Fruit fly (Drosophila melanogaster) whole organism, embryonic: ENCODE data around the gene Polr3E.
A peak's percentile ranks its signal among the peaks of the same experiment; 100 is the strongest.

Experiments used
- Antp ChIP-seq: fragments of 200-800 bp; sonication (Bioruptor generic); optimal IDR thresholded peaks from 3 replicates; lab custom pipeline; 2016; ENCODE audit warnings: missing biosample characterization, missing genetic modification characterization
- Blimp-1 ChIP-seq: fragments of 200-800 bp; sonication (Bioruptor generic); optimal IDR thresholded peaks from 3 replicates; lab custom pipeline; 2018; ENCODE audit warnings: missing biosample characterization, missing genetic modification characterization, mild to moderate bottlenecking, moderate library complexity, missing genetic modification reagents
- CG10462 ChIP-seq: fragments of 200-800 bp; sonication (Bioruptor generic); optimal IDR thresholded peaks from 2 replicates; lab custom pipeline; 2016; ENCODE audit warnings: missing biosample characterization, missing genetic modification characterization
- CG10543 ChIP-seq: fragments of 200-800 bp; sonication (Bioruptor generic); optimal IDR thresholded peaks from 3 replicates; lab custom pipeline; 2017; ENCODE audit warnings: missing biosample characterization, mild to moderate bottlenecking, missing genetic modification characterization, moderate library complexity
- CG11560 ChIP-seq: fragments of 200-800 bp; sonication (Bioruptor generic); IDR thresholded peaks from 3 replicates; pipeline ENCODE4 v1.3.6; 2022; ENCODE audit warnings: missing biosample characterization, missing genetic modification characterization
- CG15479 ChIP-seq: fragments of 200-800 bp; sonication (Bioruptor generic); optimal IDR thresholded peaks from 3 replicates; lab custom pipeline; 2019; ENCODE audit warnings: missing biosample characterization, mild to moderate bottlenecking, missing genetic modification characterization, moderate library complexity
- CG16813 ChIP-seq: fragments of 200-800 bp; sonication (Bioruptor generic); IDR thresholded peaks from 3 replicates; pipeline ENCODE4 v1.3.6; 2022; ENCODE audit warnings: missing biosample characterization, missing genetic modification characterization; ENCODE audit not compliant: partially characterized antibody
- CG17385 ChIP-seq: fragments of 200-800 bp; sonication (Bioruptor generic); optimal IDR thresholded peaks from 3 replicates; lab custom pipeline; 2018; ENCODE audit warnings: missing biosample characterization, mild to moderate bottlenecking, missing genetic modification characterization
- CG17829 ChIP-seq: fragments of 200-800 bp; optimal IDR thresholded peaks from 2 replicates; lab custom pipeline; 2019; ENCODE audit warnings: missing biosample characterization, mild to moderate bottlenecking, missing genetic modification characterization, moderate library complexity
- CG18599 ChIP-seq: fragments of 200-800 bp; sonication (Bioruptor generic); optimal IDR thresholded peaks from 3 replicates; lab custom pipeline; 2017; ENCODE audit warnings: missing biosample characterization, missing genetic modification characterization, mild to moderate bottlenecking, moderate library complexity, missing genetic modification reagents
- CG2712 ChIP-seq: fragments of 200-800 bp; optimal IDR thresholded peaks from 3 replicates; lab custom pipeline; 2019; ENCODE audit warnings: missing biosample characterization, mild to moderate bottlenecking, missing genetic modification characterization, moderate library complexity
- CG32767 ChIP-seq: fragments of 200-800 bp; sonication (Bioruptor generic); IDR thresholded peaks from 2 replicates; pipeline ENCODE4 v1.3.6; 2022; ENCODE audit warnings: missing biosample characterization, missing genetic modification characterization
- CG6254 ChIP-seq: fragments of 200-800 bp; sonication (Bioruptor generic); optimal IDR thresholded peaks from 3 replicates; lab custom pipeline; 2017; ENCODE audit warnings: mild to moderate bottlenecking, missing biosample characterization, missing genetic modification reagents, missing genetic modification characterization
- CG6791 ChIP-seq: fragments of 200-800 bp; sonication (Bioruptor generic); IDR thresholded peaks from 3 replicates; pipeline ENCODE4 v1.3.6; 2022; ENCODE audit warnings: missing biosample characterization, missing genetic modification characterization; ENCODE audit not compliant: partially characterized antibody
- CG7745 ChIP-seq: fragments of 200-800 bp; sonication (Bioruptor generic); optimal IDR thresholded peaks from 2 replicates; lab custom pipeline; 2018; ENCODE audit warnings: missing biosample characterization, mild to moderate bottlenecking, missing genetic modification characterization, moderate library complexity
- CG9215 ChIP-seq: fragments of 200-800 bp; sonication (Bioruptor generic); IDR thresholded peaks from 2 replicates; pipeline ENCODE4 v1.3.6; 2022; ENCODE audit warnings: missing biosample characterization, missing genetic modification characterization
- D ChIP-seq, 2 experiments: fragments of 200-800 bp in 1 of 2; fragments of >200 bp in 1 of 2; sonication (Bioruptor generic) in 1 of 2; optimal IDR thresholded peaks; 2 replicates in 1 of 2; 3 replicates in 1 of 2; lab custom pipeline; 2017; ENCODE audit warnings: mild to moderate bottlenecking in 1 of 2, missing biosample characterization in 1 of 2, missing genetic modification characterization in 1 of 2, missing genetic modification reagents in 1 of 2
- ERR ChIP-seq: fragments of 200-800 bp; sonication (Bioruptor generic); optimal IDR thresholded peaks from 2 replicates; lab custom pipeline; 2016; ENCODE audit warnings: missing biosample characterization, missing genetic modification characterization
- Kr ChIP-seq: fragments of 200-800 bp; sonication (Bioruptor generic); optimal IDR thresholded peaks from 2 replicates; lab custom pipeline; 2017; ENCODE audit warnings: missing biosample characterization, mild to moderate bottlenecking, missing genetic modification characterization
- Lpt ChIP-seq: fragments of >200 bp; optimal IDR thresholded peaks from 2 replicates; lab custom pipeline; 2018; ENCODE audit warnings: missing biosample characterization, missing genetic modification characterization
- Med ChIP-seq: fragments of 200-800 bp; sonication (Bioruptor generic); peaks from one replicate; lab custom pipeline; 2016; ENCODE audit warnings: missing biosample characterization, missing genetic modification characterization, mild to moderate bottlenecking, inconsistent platforms, moderate library complexity
- Opbp ChIP-seq: fragments of 200-800 bp; sonication (Bioruptor generic); IDR thresholded peaks from 3 replicates; pipeline ENCODE4 v1.3.6; 2022; ENCODE audit warnings: missing biosample characterization, missing genetic modification characterization; ENCODE audit not compliant: partially characterized antibody
- Rfx ChIP-seq: fragments of 200-800 bp; sonication (Bioruptor generic); IDR thresholded peaks from 2 replicates; pipeline ENCODE4 v1.3.6; 2022; ENCODE audit warnings: missing biosample characterization, missing genetic modification characterization
- Xrp1 ChIP-seq: fragments of 200-800 bp; sonication (Bioruptor generic); IDR thresholded peaks from 2 replicates; pipeline ENCODE4 v1.3.6; 2022; ENCODE audit warnings: missing biosample characterization, missing genetic modification characterization
- ac ChIP-seq: fragments of 200-800 bp; sonication (Bioruptor generic); optimal IDR thresholded peaks from 3 replicates; lab custom pipeline; 2017; ENCODE audit warnings: missing biosample characterization, mild to moderate bottlenecking, missing genetic modification characterization
- amos ChIP-seq: fragments of 200-800 bp; sonication (Bioruptor generic); IDR thresholded peaks from 2 replicates; pipeline ENCODE4 v1.3.6; 2022; ENCODE audit warnings: missing biosample characterization, missing genetic modification characterization; ENCODE audit not compliant: partially characterized antibody
- cg ChIP-seq: fragments of 200-800 bp; sonication (Bioruptor generic); optimal IDR thresholded peaks from 3 replicates; lab custom pipeline; 2019; ENCODE audit warnings: missing biosample characterization, mild to moderate bottlenecking, missing genetic modification characterization, moderate library complexity
- chinmo ChIP-seq: fragments of 200-800 bp; sonication (Bioruptor generic); IDR thresholded peaks from 4 replicates; pipeline ENCODE4 v1.3.6; 2022; ENCODE audit warnings: missing biosample characterization, missing genetic modification characterization; ENCODE audit not compliant: partially characterized antibody
- ci ChIP-seq: fragments of 200-800 bp; sonication (Bioruptor generic); IDR thresholded peaks from 3 replicates; pipeline ENCODE4 v1.3.6; 2022; ENCODE audit warnings: missing biosample characterization, missing genetic modification characterization
- fd96Cb ChIP-seq: fragments of 200-800 bp; sonication (Bioruptor generic); optimal IDR thresholded peaks from 2 replicates; lab custom pipeline; 2018; ENCODE audit warnings: missing biosample characterization, mild to moderate bottlenecking, missing genetic modification characterization, moderate library complexity
- ftz-f1 ChIP-seq: fragments of 200-800 bp; sonication (Bioruptor generic); optimal IDR thresholded peaks from 2 replicates; lab custom pipeline; 2016; ENCODE audit warnings: missing biosample characterization, missing genetic modification characterization
- gt ChIP-seq: fragments of 200-800 bp; sonication (Bioruptor generic); IDR thresholded peaks from 2 replicates; pipeline ENCODE4 v1.3.6; 2022; ENCODE audit warnings: missing biosample characterization, missing genetic modification characterization
- kni ChIP-seq: fragments of 200-800 bp; sonication (Bioruptor generic); optimal IDR thresholded peaks from 3 replicates; lab custom pipeline; 2017; ENCODE audit warnings: mild to moderate bottlenecking, missing biosample characterization, missing genetic modification reagents, missing genetic modification characterization
- lov ChIP-seq, 2 experiments: fragments of 200-800 bp in 1 of 2; fragments of >200 bp in 1 of 2; sonication (Bioruptor generic) in 1 of 2; IDR thresholded peaks in 1 of 2; optimal IDR thresholded peaks in 1 of 2; 2 replicates in 1 of 2; 3 replicates in 1 of 2; pipeline versions ENCODE4 v1.3.6 to Lab custom; 2017 to 2022; ENCODE audit warnings: missing biosample characterization in 1 of 2, missing genetic modification characterization in 1 of 2
- onecut ChIP-seq: fragments of 200-800 bp; sonication (Bioruptor generic); IDR thresholded peaks from 2 replicates; pipeline ENCODE4 v1.3.6; 2022; ENCODE audit warnings: missing biosample characterization, missing genetic modification characterization
- pros ChIP-seq: fragments of 200-800 bp; sonication (Bioruptor generic); optimal IDR thresholded peaks from 3 replicates; lab custom pipeline; 2019; ENCODE audit warnings: missing biosample characterization, mild to moderate bottlenecking, missing genetic modification characterization, moderate library complexity
- rib ChIP-seq: fragments of 200-800 bp; sonication (Bioruptor generic); IDR thresholded peaks from 2 replicates; pipeline ENCODE4 v1.3.6; 2022; ENCODE audit warnings: missing biosample characterization, missing genetic modification characterization
- sisA ChIP-seq: fragments of 200-800 bp; sonication (Bioruptor generic); IDR thresholded peaks from 2 replicates; pipeline ENCODE4 v1.3.6; 2022; ENCODE audit warnings: missing biosample characterization, missing genetic modification characterization
- sr ChIP-seq: fragments of 200-800 bp; sonication (Bioruptor generic); IDR thresholded peaks from 3 replicates; pipeline ENCODE4 v1.3.6; 2022; ENCODE audit warnings: missing biosample characterization, missing genetic modification characterization
- tll ChIP-seq, 2 experiments: fragments of 200-800 bp in 1 of 2; fragments of >200 bp in 1 of 2; sonication (Bioruptor generic) in 1 of 2; optimal IDR thresholded peaks; 2 replicates each; lab custom pipeline; 2017 to 2019; ENCODE audit warnings: missing biosample characterization in 2 of 2, missing genetic modification characterization in 2 of 2, mild to moderate bottlenecking in 1 of 2, moderate library complexity in 1 of 2
- vvl ChIP-seq: fragments of 200-800 bp; sonication (Bioruptor generic); IDR thresholded peaks from 2 replicates; pipeline ENCODE4 v1.3.6; 2022; ENCODE audit warnings: missing biosample characterization, missing genetic modification characterization
- zen ChIP-seq: fragments of 200-800 bp; sonication (Bioruptor generic); optimal IDR thresholded peaks from 3 replicates; lab custom pipeline; 2018; ENCODE audit warnings: missing biosample characterization, mild to moderate bottlenecking, missing genetic modification characterization, moderate library complexity
- zf30C ChIP-seq: fragments of 200-800 bp; sonication (Bioruptor generic); optimal IDR thresholded peaks from 3 replicates; lab custom pipeline; 2018; ENCODE audit warnings: missing biosample characterization, mild to moderate bottlenecking, missing genetic modification characterization

The Polr3E gene

DNA sequence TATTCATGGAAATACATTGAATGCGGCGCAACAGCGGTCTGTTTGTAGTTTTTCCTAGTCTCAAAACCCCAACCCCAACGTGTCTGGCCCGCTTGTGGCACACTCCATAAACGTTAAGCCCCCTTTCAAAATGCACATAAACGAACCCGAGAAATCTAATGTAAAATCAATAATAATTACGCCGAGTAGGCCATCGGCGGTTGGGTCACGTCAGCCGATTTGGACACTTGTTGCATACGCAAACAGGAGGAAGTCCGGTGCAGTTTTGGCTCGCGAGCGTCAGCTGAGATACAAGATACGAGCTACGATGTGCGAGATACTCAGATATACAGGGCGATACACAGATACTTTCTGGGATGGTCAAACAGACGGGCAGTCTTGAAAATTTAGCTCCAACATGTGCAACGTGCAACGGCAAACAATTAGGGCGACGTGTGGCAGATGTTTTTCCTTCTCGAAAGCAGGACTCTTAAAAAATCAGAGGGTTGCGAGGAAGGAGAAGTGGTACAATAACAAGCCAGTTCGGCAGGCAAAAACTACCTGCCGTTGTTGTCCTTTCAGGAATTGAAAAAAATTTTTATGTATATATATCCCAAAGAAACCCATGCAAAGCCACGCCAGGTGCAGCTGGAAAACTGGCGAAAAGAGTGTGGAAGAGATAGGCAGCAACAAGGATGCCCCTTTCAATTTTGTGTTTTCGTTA is 34.7 kb downstream of the Polr3E start (continued):
- TF ChIP-seq ac (GFP tag; lab: Kevin White, UChicago) (peak; percentile 88), Antp (GFP tag; lab: Kevin White, UChicago) (no peak), Blimp-1 (GFP tag; lab: Kevin White, UChicago) (no peak), CG10462 (GFP tag; lab: Kevin White, UChicago) (no peak), CG6254 (GFP tag; lab: Kevin White, UChicago) (no peak), CG9215 (GFP tag; lab: Robert Waterston, UW) (no peak), tll (GFP tag; optimal IDR thresholded peaks at IDR 0.05; lab: Kevin White, UChicago) (peak in 1 of 2 experiments; percentile 66), CG2712 (tag; lab: Kevin White, UChicago) (no peak), Med (GFP tag; lab: Kevin White, UChicago) (peak; percentile 53), vvl (GFP tag; lab: Robert Waterston, UW) (peak; percentile 61; the same call in 1 of the 2 replicates), Rfx (GFP tag; lab: Robert Waterston, UW) (no peak), CG11560 (no peak), D (optimal IDR thresholded peaks at IDR 0.05; lab: Kevin White, UChicago) (peak; percentile 21), D (GFP tag; optimal IDR thresholded peaks at IDR 0.05; lab: Kevin White, UChicago) (no peak), rib (0 out of 2 replicates have a peak, but pooled peaks have one; percentile 23), sisA (no peak), onecut (GFP tag; lab: Robert Waterston, UW) (peak; percentile 45; the same call in 1 of the 2 replicates), fd96Cb (no peak), CG17829 (tag; lab: Kevin White, UChicago) (no peak), amos (GFP tag; lab: Robert Waterston, UW) (0 out of 2 replicates have a peak, but pooled peaks have one; percentile 11)

DNA sequence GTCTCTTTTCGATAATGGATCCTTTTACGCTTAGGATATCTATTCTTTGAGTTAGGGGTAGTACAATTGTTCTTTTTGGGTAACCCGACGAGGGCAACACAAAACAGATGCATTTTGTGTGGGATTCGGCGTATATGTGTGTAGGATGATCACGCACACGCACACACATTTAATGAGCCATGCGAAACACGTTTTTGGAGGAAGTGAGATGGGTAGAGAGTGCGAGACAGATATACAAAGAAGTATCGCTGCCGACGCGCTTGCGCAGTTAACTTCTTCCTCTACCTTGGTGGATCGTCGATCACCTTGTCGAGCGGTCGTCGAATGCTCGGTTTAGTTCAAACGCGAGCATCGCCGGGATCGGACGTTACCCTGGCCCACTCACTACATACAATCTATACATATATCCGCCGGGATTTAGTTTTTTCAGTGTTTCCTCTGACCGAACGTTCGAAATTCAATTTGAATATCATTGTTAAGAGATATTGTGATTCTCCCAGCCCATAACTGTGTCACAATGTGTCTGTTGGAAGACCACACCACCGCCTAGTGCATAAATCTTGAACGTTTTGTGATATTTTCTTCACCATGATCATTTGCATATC is 36.0 kb downstream of the Polr3E start:
- TF ChIP-seq CG16813 (GFP tag; lab: Robert Waterston, UW) (0 out of 3 replicates have a peak, but pooled peaks have one; percentile 27), CG17829 (tag; lab: Kevin White, UChicago) (peak; percentile 43), CG7745 (tag; lab: Kevin White, UChicago) (peak; percentile 38), CG6791 (GFP tag; lab: Robert Waterston, UW) (peak; percentile 64; the same call in 1 of the 3 replicates), ERR (GFP tag; lab: Kevin White, UChicago) (no peak), Xrp1 (no peak), chinmo (GFP tag; lab: Robert Waterston, UW) (0 out of 4 replicates have a peak, but pooled peaks have one; percentile 75), CG15479 (GFP tag; lab: Kevin White, UChicago) (peak; percentile 98), cg (GFP tag; lab: Kevin White, UChicago) (peak; percentile 85), ac (GFP tag; lab: Kevin White, UChicago) (peak; percentile 76), D (optimal IDR thresholded peaks at IDR 0.05; lab: Kevin White, UChicago) (peak; percentile 97), D (GFP tag; optimal IDR thresholded peaks at IDR 0.05; lab: Kevin White, UChicago) (peak; percentile 40), Lpt (GFP tag; lab: Kevin White, UChicago) (peak; percentile 80), CG17385 (GFP tag; lab: Kevin White, UChicago) (peak; percentile 69), ci (GFP tag; lab: Robert Waterston, UW) (0 out of 3 replicates have a peak, but pooled peaks have one; percentile 29), lov (optimal IDR thresholded peaks at IDR 0.05; lab: Kevin White, UChicago) (no peak), lov (GFP tag; IDR thresholded peaks at IDR 0.05; lab: Robert Waterston, UW) (0 out of 3 replicates have a peak, but pooled peaks have one; percentile 36), onecut (GFP tag; lab: Robert Waterston, UW) (no peak), CG18599 (no peak), CG10543 (GFP tag; lab: Kevin White, UChicago) (peak; percentile 1), sr (peak; percentile 69; the same call in 2 of the 3 replicates), zf30C (GFP tag; lab: Kevin White, UChicago) (peak; percentile 42), Opbp (0 out of 3 replicates have a peak, but pooled peaks have one; percentile 53), kni (peak; percentile 90), zen (tag; lab: Kevin White, UChicago) (peak; percentile 90), CG32767 (GFP tag; lab: Robert Waterston, UW) (peak; percentile 26; the same call in 1 of the 2 replicates), pros (GFP tag; lab: Kevin White, UChicago) (peak; percentile 90), Kr (GFP tag; lab: Kevin White, UChicago) (peak; percentile 84), ftz-f1 (peak; percentile 17), gt (GFP tag; lab: Robert Waterston, UW) (no peak)
